Fruit fly (Drosophila melanogaster) whole organism, embryonic: ENCODE measurements around the gene CG11436.
A peak's percentile ranks its signal among the peaks of the same experiment; 100 is the strongest.

Source experiments
- Ada2b ChIP-seq: fragments of 200-800 bp; sonication (Bioruptor generic); IDR thresholded peaks from 2 replicates; pipeline ENCODE4 v1.3.6; 2022; ENCODE audit warnings: missing biosample characterization, missing genetic modification characterization
- Bgb ChIP-seq: fragments of 200-800 bp; sonication (Bioruptor generic); IDR thresholded peaks from 2 replicates; pipeline ENCODE4 v1.3.6; 2022; ENCODE audit warnings: missing biosample characterization, missing genetic modification characterization; ENCODE audit not compliant: partially characterized antibody
- C15 ChIP-seq: fragments of 200-800 bp; sonication (Bioruptor generic); IDR thresholded peaks from 3 replicates; pipeline ENCODE4 v1.3.6; 2022; ENCODE audit warnings: missing biosample characterization, missing genetic modification characterization
- CG10565 ChIP-seq: fragments of 200-800 bp; sonication (Bioruptor generic); optimal IDR thresholded peaks from 3 replicates; lab custom pipeline; 2016; ENCODE audit warnings: missing biosample characterization, mild to moderate bottlenecking, missing genetic modification characterization
- CG10959 ChIP-seq: fragments of 200-800 bp; sonication (Bioruptor generic); IDR thresholded peaks from 2 replicates; pipeline ENCODE4 v1.3.6; 2022; ENCODE audit warnings: missing biosample characterization, missing genetic modification characterization
- CG12104 ChIP-seq: fragments of 200-800 bp; sonication (Bioruptor generic); optimal IDR thresholded peaks from 3 replicates; lab custom pipeline; 2016; ENCODE audit warnings: missing biosample characterization, missing genetic modification characterization
- CG13287 ChIP-seq: fragments of 200-800 bp; sonication (Bioruptor generic); IDR thresholded peaks from 2 replicates; pipeline ENCODE4 v1.3.6; 2022; ENCODE audit warnings: missing biosample characterization, missing genetic modification characterization; ENCODE audit not compliant: partially characterized antibody
- CG14667 ChIP-seq: fragments of 200-800 bp; sonication (Bioruptor generic); IDR thresholded peaks from 2 replicates; pipeline ENCODE4 v1.3.6; 2022; ENCODE audit warnings: missing biosample characterization, missing genetic modification characterization
- CG15269 ChIP-seq: fragments of 200-800 bp; sonication (Bioruptor generic); optimal IDR thresholded peaks from 2 replicates; lab custom pipeline; 2018; ENCODE audit warnings: missing biosample characterization, mild to moderate bottlenecking, missing genetic modification characterization, moderate library complexity
- CG15514 ChIP-seq: fragments of 200-800 bp; sonication (Bioruptor generic); optimal IDR thresholded peaks from 3 replicates; lab custom pipeline; 2017; ENCODE audit warnings: missing biosample characterization, missing genetic modification characterization, mild to moderate bottlenecking, moderate library complexity, missing genetic modification reagents
- CG16863 ChIP-seq: fragments of 200-800 bp; sonication (Bioruptor generic); optimal IDR thresholded peaks from 3 replicates; lab custom pipeline; 2016; ENCODE audit warnings: missing biosample characterization, missing genetic modification characterization
- CG17361 ChIP-seq: fragments of 200-800 bp; sonication (Bioruptor generic); IDR thresholded peaks from 3 replicates; pipeline ENCODE4 v1.3.6; 2022; ENCODE audit warnings: missing biosample characterization, missing genetic modification characterization
- CG31441 ChIP-seq: fragments of 200-800 bp; sonication (Bioruptor generic); IDR thresholded peaks from 2 replicates; pipeline ENCODE4 v1.3.6; 2022; ENCODE audit warnings: missing biosample characterization, missing genetic modification characterization
- CG4424 ChIP-seq: fragments of 200-800 bp; sonication (Bioruptor generic); optimal IDR thresholded peaks from 3 replicates; lab custom pipeline; 2016; ENCODE audit warnings: missing biosample characterization, missing genetic modification characterization
- CG5180 ChIP-seq: fragments of 200-800 bp; sonication (Bioruptor generic); optimal IDR thresholded peaks from 3 replicates; lab custom pipeline; 2017; ENCODE audit warnings: missing biosample characterization, missing genetic modification characterization, mild to moderate bottlenecking, moderate library complexity, missing genetic modification reagents
- CG6654 ChIP-seq: fragments of 200-800 bp; sonication (Bioruptor generic); optimal IDR thresholded peaks from 2 replicates; lab custom pipeline; 2017; ENCODE audit warnings: missing biosample characterization, mild to moderate bottlenecking, missing genetic modification characterization
- CG7357 ChIP-seq: fragments of 200-800 bp; sonication (Bioruptor generic); IDR thresholded peaks from 3 replicates; pipeline ENCODE4 v1.3.6; 2022; ENCODE audit warnings: missing biosample characterization, missing genetic modification characterization
- CG7839 ChIP-seq: fragments of 200-800 bp; sonication (Bioruptor generic); optimal IDR thresholded peaks from 3 replicates; lab custom pipeline; 2018; ENCODE audit warnings: missing biosample characterization, mild to moderate bottlenecking, missing genetic modification characterization, moderate library complexity
- CG8924 ChIP-seq: fragments of 200-800 bp; optimal IDR thresholded peaks from 3 replicates; lab custom pipeline; 2019; ENCODE audit warnings: missing biosample characterization, mild to moderate bottlenecking, missing genetic modification characterization, moderate library complexity
- CG9797 ChIP-seq: fragments of 200-800 bp; sonication (Bioruptor generic); optimal IDR thresholded peaks from 3 replicates; lab custom pipeline; 2018; ENCODE audit warnings: missing biosample characterization, mild to moderate bottlenecking, missing genetic modification characterization
- CTCF ChIP-seq: fragments of 200-800 bp; sonication (Bioruptor generic); optimal IDR thresholded peaks from 2 replicates; lab custom pipeline; 2017; ENCODE audit warnings: missing biosample characterization, mild to moderate bottlenecking, missing genetic modification characterization, moderate library complexity
- Dip3 ChIP-seq: fragments of 200-800 bp; sonication (Bioruptor generic); optimal IDR thresholded peaks from 3 replicates; lab custom pipeline; 2016; ENCODE audit warnings: missing biosample characterization, missing genetic modification characterization
- E2f1 ChIP-seq: fragments of 200-800 bp; sonication (Bioruptor generic); IDR thresholded peaks from 2 replicates; pipeline ENCODE4 v1.3.6; 2022; ENCODE audit warnings: missing biosample characterization, missing genetic modification characterization
- E2f2 ChIP-seq: fragments of 200-800 bp; sonication (Bioruptor generic); IDR thresholded peaks from 2 replicates; pipeline ENCODE4 v1.3.6; 2022; ENCODE audit warnings: missing biosample characterization, missing genetic modification characterization
- Ets65A ChIP-seq: fragments of 200-800 bp; sonication (Bioruptor generic); peaks from one replicate; lab custom pipeline; 2016; ENCODE audit warnings: missing biosample characterization, missing genetic modification characterization
- Gsc ChIP-seq: fragments of 200-800 bp; sonication (Bioruptor generic); IDR thresholded peaks from 2 replicates; pipeline ENCODE4 v1.3.6; 2022; ENCODE audit warnings: missing biosample characterization, missing genetic modification characterization
- H15 ChIP-seq: fragments of 200-800 bp; sonication (Bioruptor generic); IDR thresholded peaks from 3 replicates; pipeline ENCODE4 v1.3.6; 2022; ENCODE audit warnings: missing biosample characterization, missing genetic modification characterization
- Hsf ChIP-seq: fragments of 200-800 bp; sonication (Bioruptor generic); optimal IDR thresholded peaks from 3 replicates; lab custom pipeline; 2016; ENCODE audit warnings: missing biosample characterization, missing genetic modification characterization
- Lhr ChIP-seq: fragments of 200-800 bp; sonication (Bioruptor generic); optimal IDR thresholded peaks from 3 replicates; lab custom pipeline; 2017; ENCODE audit warnings: mild to moderate bottlenecking, missing biosample characterization, missing genetic modification reagents, missing genetic modification characterization
- MBD-R2 ChIP-seq: fragments of 200-800 bp; sonication (Bioruptor generic); IDR thresholded peaks from 2 replicates; pipeline ENCODE4 v1.3.6; 2022; ENCODE audit warnings: missing biosample characterization, missing genetic modification characterization
- MESR4 ChIP-seq: fragments of 200-800 bp; sonication (Bioruptor generic); optimal IDR thresholded peaks from 2 replicates; lab custom pipeline; 2018; ENCODE audit warnings: missing biosample characterization, mild to moderate bottlenecking, missing genetic modification characterization, moderate library complexity
- Neu2 ChIP-seq: fragments of 200-800 bp; sonication (Bioruptor generic); optimal IDR thresholded peaks from 3 replicates; lab custom pipeline; 2016; ENCODE audit warnings: missing biosample characterization, missing genetic modification characterization, borderline replicate concordance
- Nf-YB ChIP-seq: fragments of 200-800 bp; sonication (Bioruptor generic); optimal IDR thresholded peaks from 3 replicates; lab custom pipeline; 2019; ENCODE audit warnings: missing biosample characterization, mild to moderate bottlenecking, missing genetic modification characterization, moderate library complexity
- Vsx1 ChIP-seq: fragments of 200-800 bp; sonication (Bioruptor generic); optimal IDR thresholded peaks from 2 replicates; lab custom pipeline; 2017; ENCODE audit warnings: missing biosample characterization, mild to moderate bottlenecking, missing genetic modification characterization, missing genetic modification reagents
- az2 ChIP-seq: fragments of 200-800 bp; sonication (Bioruptor generic); optimal IDR thresholded peaks from 3 replicates; lab custom pipeline; 2016; ENCODE audit warnings: missing biosample characterization, missing genetic modification characterization
- bbx ChIP-seq: fragments of 200-800 bp; sonication (Bioruptor generic); IDR thresholded peaks from 2 replicates; pipeline ENCODE4 v1.3.6; 2022; ENCODE audit warnings: missing biosample characterization, missing genetic modification characterization; ENCODE audit not compliant: partially characterized antibody
- chm ChIP-seq: fragments of 200-800 bp; sonication (Bioruptor generic); IDR thresholded peaks from 2 replicates; pipeline ENCODE4 v1.3.6; 2022; ENCODE audit warnings: missing biosample characterization, missing genetic modification characterization
- da ChIP-seq: fragments of 200-800 bp; sonication (Bioruptor generic); optimal IDR thresholded peaks from 2 replicates; lab custom pipeline; 2016; ENCODE audit warnings: missing biosample characterization, missing genetic modification characterization
- disco-r ChIP-seq: fragments of 200-800 bp; sonication (Bioruptor generic); optimal IDR thresholded peaks from 2 replicates; lab custom pipeline; 2016; ENCODE audit warnings: missing biosample characterization, missing genetic modification characterization
- eyg ChIP-seq: fragments of 200-800 bp; sonication (Bioruptor generic); optimal IDR thresholded peaks from 3 replicates; lab custom pipeline; 2016; ENCODE audit warnings: missing biosample characterization, missing genetic modification characterization
- gem ChIP-seq: fragments of 200-800 bp; sonication (Bioruptor generic); optimal IDR thresholded peaks from 2 replicates; lab custom pipeline; 2019; ENCODE audit warnings: missing biosample characterization, mild to moderate bottlenecking, missing genetic modification characterization, moderate library complexity
- gfzf ChIP-seq: fragments of 200-800 bp; sonication (Bioruptor generic); optimal IDR thresholded peaks from 2 replicates; lab custom pipeline; 2016; ENCODE audit warnings: missing biosample characterization, mild to moderate bottlenecking, missing genetic modification characterization, moderate library complexity
- grn ChIP-seq: fragments of 200-800 bp; sonication (Bioruptor generic); optimal IDR thresholded peaks from 3 replicates; lab custom pipeline; 2017; ENCODE audit warnings: missing biosample characterization, missing genetic modification characterization
- gt ChIP-seq: fragments of 200-800 bp; sonication (Bioruptor generic); IDR thresholded peaks from 2 replicates; pipeline ENCODE4 v1.3.6; 2022; ENCODE audit warnings: missing biosample characterization, missing genetic modification characterization
- ham ChIP-seq: fragments of 200-800 bp; sonication (Bioruptor generic); IDR thresholded peaks from 2 replicates; pipeline ENCODE4 v1.3.6; 2022; ENCODE audit warnings: missing biosample characterization, missing genetic modification characterization
- ind ChIP-seq: fragments of 200-800 bp; sonication (Bioruptor generic); optimal IDR thresholded peaks from 3 replicates; lab custom pipeline; 2016; ENCODE audit warnings: missing biosample characterization, missing genetic modification characterization
- klu ChIP-seq: fragments of 200-800 bp; sonication (Bioruptor generic); IDR thresholded peaks from 2 replicates; pipeline ENCODE4 v1.3.6; 2022; ENCODE audit warnings: missing biosample characterization, missing genetic modification characterization
- knrl ChIP-seq: fragments of 200-800 bp; sonication (Bioruptor generic); IDR thresholded peaks from 3 replicates; pipeline ENCODE4 v1.3.6; 2022; ENCODE audit warnings: missing biosample characterization, missing genetic modification characterization; ENCODE audit not compliant: partially characterized antibody
- ro ChIP-seq: fragments of 200-800 bp; sonication (Bioruptor generic); IDR thresholded peaks from 2 replicates; pipeline ENCODE4 v1.3.6; 2022; ENCODE audit warnings: missing biosample characterization, missing genetic modification characterization
- sim ChIP-seq: fragments of 200-800 bp; sonication (Bioruptor generic); IDR thresholded peaks from 2 replicates; pipeline ENCODE4 v1.3.6; 2022; ENCODE audit warnings: missing biosample characterization, missing genetic modification characterization
- stwl ChIP-seq: fragments of 200-800 bp; sonication (Bioruptor generic); optimal IDR thresholded peaks from 3 replicates; lab custom pipeline; 2018; ENCODE audit warnings: missing biosample characterization, mild to moderate bottlenecking, missing genetic modification characterization, moderate library complexity
- trem ChIP-seq: fragments of 200-800 bp; optimal IDR thresholded peaks from 3 replicates; lab custom pipeline; 2019; ENCODE audit warnings: missing biosample characterization, mild to moderate bottlenecking, missing genetic modification characterization, moderate library complexity
- zen ChIP-seq: fragments of 200-800 bp; sonication (Bioruptor generic); optimal IDR thresholded peaks from 3 replicates; lab custom pipeline; 2018; ENCODE audit warnings: missing biosample characterization, mild to moderate bottlenecking, missing genetic modification characterization, moderate library complexity

Gene CG11436

DNA sequence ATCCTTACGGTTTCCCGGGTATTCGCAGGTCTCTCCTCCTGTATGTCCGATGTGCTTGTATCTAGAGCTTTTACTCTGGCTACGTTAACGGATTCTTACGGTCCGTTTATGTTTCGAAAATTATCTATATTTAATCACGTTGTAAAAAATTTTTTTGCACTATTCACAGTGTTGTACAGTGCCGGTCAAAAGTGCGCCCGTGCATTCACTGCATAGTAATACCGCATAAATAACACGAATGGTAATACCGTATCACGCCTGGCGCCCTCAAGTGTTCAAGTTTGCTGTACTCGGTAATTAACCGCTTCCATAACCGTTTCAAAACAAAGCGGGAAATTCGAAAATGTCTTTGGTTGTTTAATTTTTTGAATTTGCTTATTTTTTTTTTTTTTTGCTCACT, 2.3 kb upstream of the CG11436 start, which contains the start of gene CG11444 (continued):
- TF ChIP-seq Vsx1 (GFP tag; lab: Kevin White, UChicago) (peak; percentile 22), H15 (0 out of 3 replicates have a peak, but pooled peaks have one; percentile 15), CG31441 (GFP tag; lab: Robert Waterston, UW) (0 out of 2 replicates have a peak, but pooled peaks have one; percentile 12), CG12104 (GFP tag; lab: Kevin White, UChicago) (no peak), CG7357 (no peak), E2f1 (GFP tag; lab: Robert Waterston, UW) (no peak), sim (GFP tag; lab: Robert Waterston, UW) (no peak), Lhr (peak; percentile 82), Dip3 (GFP tag; lab: Kevin White, UChicago) (peak; percentile 43), CG8924 (tag; lab: Kevin White, UChicago) (peak; percentile 64), CG6654 (GFP tag; lab: Kevin White, UChicago) (no peak), CG14667 (no peak), CG7839 (tag; lab: Kevin White, UChicago) (no peak), CG4424 (GFP tag; lab: Kevin White, UChicago) (no peak), zen (tag; lab: Kevin White, UChicago) (peak; percentile 44), C15 (GFP tag; lab: Robert Waterston, UW) (no peak), CG10565 (GFP tag; lab: Kevin White, UChicago) (no peak), bbx (GFP tag; lab: Robert Waterston, UW) (no peak; the same call in 1 of the 2 replicates), Neu2 (GFP tag; lab: Kevin White, UChicago) (no peak), da (peak; percentile 20), gt (GFP tag; lab: Robert Waterston, UW) (no peak), grn (GFP tag; lab: Kevin White, UChicago) (peak; percentile 63), CG10959 (GFP tag; lab: Robert Waterston, UW) (no peak), CG5180 (no peak), ro (GFP tag; lab: Robert Waterston, UW) (no peak), az2 (peak; percentile 1), disco-r (GFP tag; lab: Kevin White, UChicago) (no peak), klu (no peak), CG16863 (GFP tag; lab: Kevin White, UChicago) (no peak), Hsf (GFP tag; lab: Kevin White, UChicago) (peak; percentile 53), gem (no peak), CG17361 (0 out of 3 replicates have a peak, but pooled peaks have one; percentile 15), Gsc (GFP tag; lab: Robert Waterston, UW) (no peak), Nf-YB (GFP tag; lab: Kevin White, UChicago) (no peak), CG15514 (GFP tag; lab: Kevin White, UChicago) (peak; percentile 74), chm (GFP tag; lab: Robert Waterston, UW) (peak; percentile 13; the same call in 1 of the 2 replicates), ham (GFP tag; lab: Robert Waterston, UW) (no peak), Ada2b (GFP tag; lab: Robert Waterston, UW) (no peak), eyg (GFP tag; lab: Kevin White, UChicago) (peak; percentile 24)

DNA sequence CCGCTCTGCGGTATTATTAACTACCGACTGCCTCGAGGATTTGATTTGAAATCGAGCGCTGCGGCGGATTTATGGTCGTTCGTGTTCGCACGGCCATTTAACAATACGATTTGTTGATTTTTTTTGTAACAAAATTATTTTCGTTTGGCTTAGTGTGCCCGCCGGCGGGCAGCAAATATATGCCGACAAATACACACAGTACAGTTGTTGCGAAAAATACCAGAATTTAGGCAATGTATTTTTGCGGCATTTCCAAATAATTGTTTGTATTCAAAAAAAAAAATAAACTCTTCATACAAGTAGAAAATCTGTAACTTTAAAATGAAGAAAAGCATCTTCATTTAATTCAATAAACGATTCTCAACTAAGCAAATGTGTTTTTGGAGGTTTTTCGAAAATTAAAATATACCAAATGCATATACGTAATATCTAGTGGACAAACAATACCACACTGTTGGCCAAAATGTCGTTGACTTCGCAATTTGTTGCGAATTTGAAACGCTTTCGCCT, 3.0 kb downstream of the CG11436 start, which contains the start of the genes Usf and CG15912:
Gene Usf, minus strand, starts transcription at position 184 of the 510 bp plus-strand sequence.
Gene CG15912, plus strand, starts transcription at position 460 of the 510 bp plus-strand sequence.
- TF ChIP-seq ind (GFP tag; lab: Kevin White, UChicago) (no peak), CG13287 (GFP tag; lab: Robert Waterston, UW) (peak; percentile 14; the same call in 1 of the 2 replicates), E2f2 (peak; percentile 66), MESR4 (peak; percentile 65), trem (tag; lab: Kevin White, UChicago) (peak; percentile 28), CG15269 (no peak), stwl (tag; lab: Kevin White, UChicago) (peak; percentile 45), Bgb (0 out of 2 replicates have a peak, but pooled peaks have one; percentile 2), Ets65A (GFP tag; lab: Kevin White, UChicago) (no peak), MBD-R2 (peak; percentile 57), knrl (GFP tag; lab: Robert Waterston, UW) (no peak), CG9797 (peak; percentile 77), gfzf (GFP tag; lab: Kevin White, UChicago) (peak; percentile 88), CTCF (GFP tag; lab: Kevin White, UChicago) (peak; percentile 32), zen (tag; lab: Kevin White, UChicago) (no peak)
